Fruit fly (Drosophila melanogaster): ENCODE data around the gene Septin4.

Gene Septin4

DNA sequence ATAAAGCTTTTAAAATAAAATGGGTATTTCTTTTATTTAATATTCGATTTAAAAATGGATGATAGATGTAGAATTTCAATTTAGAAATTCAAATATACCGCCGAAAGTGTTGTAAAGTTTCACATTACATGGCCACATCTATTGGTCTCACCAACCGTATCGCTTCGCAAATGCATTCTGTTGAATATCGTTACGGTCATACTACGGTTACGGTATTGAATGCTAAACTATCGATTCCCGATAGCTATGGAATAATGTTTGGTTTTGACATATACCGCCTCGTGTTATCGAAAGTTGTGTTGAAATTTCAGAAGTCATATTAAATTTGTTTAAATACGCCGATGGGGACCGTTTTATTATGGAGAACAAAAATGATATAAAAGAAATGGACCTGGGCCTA, 43.9 kb downstream of the Septin4 start, which contains the start of the genes CG32573 and CG42512 (continued):
- peak; percentile 49 for TF ChIP-seq HmgZ (tag; optimal IDR thresholded peaks at IDR 0.05)
- peak; percentile 71 for TF ChIP-seq CG2116 (GFP tag; optimal IDR thresholded peaks at IDR 0.05)
- no peak for TF ChIP-seq kah (GFP tag; optimal IDR thresholded peaks at IDR 0.05)
- peak; percentile 65 for TF ChIP-seq Scr (GFP tag; IDR thresholded peaks at IDR 0.05; ENCODE audit: partially characterized antibody)
- TF ChIP-seq Hand (GFP tag; optimal IDR thresholded peaks at IDR 0.05), result no peak
- no peak for TF ChIP-seq Dip2 (GFP tag; IDR thresholded peaks at IDR 0.05)
- no peak for TF ChIP-seq abd-A (tag; optimal IDR thresholded peaks at IDR 0.05)
- peak; percentile 62; the same call in 2 of the 3 replicates for TF ChIP-seq Doc3 (GFP tag; IDR thresholded peaks at IDR 0.05; ENCODE audit: partially characterized antibody)
- TF ChIP-seq eyg (GFP tag; optimal IDR thresholded peaks at IDR 0.05), result no peak
- TF ChIP-seq mld (GFP tag; IDR thresholded peaks at IDR 0.05; ENCODE audit: partially characterized antibody), result peak; percentile 53; the same call in 1 of the 3 replicates
- peak; percentile 42 for TF ChIP-seq CG2129 (GFP tag; IDR thresholded peaks at IDR 0.05; ENCODE audit: partially characterized antibody)
- TF ChIP-seq tap (tag; optimal IDR thresholded peaks at IDR 0.05), result no peak
- peak; percentile 75 for TF ChIP-seq amos (GFP tag; IDR thresholded peaks at IDR 0.05; ENCODE audit: partially characterized antibody)
- TF ChIP-seq ase (GFP tag; IDR thresholded peaks at IDR 0.05), result no peak
- TF ChIP-seq pzg (GFP tag; optimal IDR thresholded peaks at IDR 0.05), result peak; percentile 92
- TF ChIP-seq Hmr (GFP tag; optimal IDR thresholded peaks at IDR 0.05), result peak; percentile 19

DNA sequence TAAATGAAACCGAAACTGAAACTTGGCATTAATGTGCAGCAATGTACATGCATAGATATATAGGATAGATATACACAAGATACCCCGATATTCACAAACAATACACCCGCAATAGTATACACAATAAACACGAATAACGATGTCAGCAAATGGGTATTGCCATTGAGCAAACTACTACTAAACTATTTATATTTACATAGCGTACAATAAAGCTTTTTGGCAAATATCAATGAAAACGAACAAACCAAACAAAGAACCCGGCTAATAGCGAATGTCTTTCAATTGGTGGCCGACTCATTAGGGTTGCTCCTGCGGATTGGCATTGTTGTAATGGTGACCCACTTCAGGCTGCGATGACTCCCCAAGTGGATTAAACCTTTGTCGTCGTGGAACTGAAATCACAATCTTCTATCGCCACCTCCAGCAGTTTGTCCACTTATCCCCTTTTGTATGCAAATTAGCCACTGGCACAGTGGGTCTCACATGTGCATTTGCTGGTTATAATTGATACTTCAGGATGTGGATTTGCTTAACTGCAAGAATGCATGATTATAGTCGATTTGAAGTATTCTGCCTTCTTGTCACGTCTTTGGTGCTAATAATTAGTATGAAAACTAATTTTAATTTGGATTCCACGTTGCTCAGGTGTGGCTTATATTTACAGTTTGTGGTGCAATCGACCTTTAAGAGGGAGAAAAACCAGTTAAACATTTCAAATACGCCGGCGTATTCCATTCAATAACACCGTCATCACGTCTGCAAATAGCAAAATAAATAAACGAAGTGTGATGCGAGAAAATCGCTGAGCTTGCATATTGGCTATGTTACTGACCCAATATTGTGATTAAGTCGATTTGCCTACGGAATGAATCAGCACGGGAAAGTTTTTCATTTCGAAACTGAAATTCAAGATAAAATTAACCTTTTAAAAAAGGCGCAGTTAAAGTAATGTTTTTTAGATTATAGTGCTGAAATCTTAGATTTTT, 44.6 kb downstream of the Septin4 start:
- 0 out of 2 replicates have a peak, but pooled peaks have one; percentile 12 for TF ChIP-seq CG31224 (GFP tag; IDR thresholded peaks at IDR 0.05)
- no peak for TF ChIP-seq twi (tag; optimal IDR thresholded peaks at IDR 0.05)
- peak; percentile 17 for TF ChIP-seq CG13296 (GFP tag; optimal IDR thresholded peaks at IDR 0.05)
- TF ChIP-seq seq (GFP tag; IDR thresholded peaks at IDR 0.05), result no peak
- no peak for TF ChIP-seq CG4730 (GFP tag; IDR thresholded peaks at IDR 0.05)
- no peak for TF ChIP-seq hbn (GFP tag; IDR thresholded peaks at IDR 0.05; ENCODE audit: partially characterized antibody)
- peak; percentile 41; the same call in 1 of the 2 replicates for TF ChIP-seq Ada2b (GFP tag; IDR thresholded peaks at IDR 0.05)
- TF ChIP-seq pho (GFP tag; optimal IDR thresholded peaks at IDR 0.05), result no peak
- TF ChIP-seq CG17385 (GFP tag; optimal IDR thresholded peaks at IDR 0.05), result peak; percentile 19
- TF ChIP-seq inv (GFP tag; IDR thresholded peaks at IDR 0.05; ENCODE audit: partially characterized antibody), result no peak
- TF ChIP-seq Oli (tag; optimal IDR thresholded peaks at IDR 0.05), result peak; percentile 29
- peak; percentile 22 for TF ChIP-seq CTCF (GFP tag; optimal IDR thresholded peaks at IDR 0.05)
- TF ChIP-seq CG32772 (GFP tag; IDR thresholded peaks at IDR 0.05), result peak; percentile 42; the same call in 1 of the 2 replicates
- peak; percentile 60 for TF ChIP-seq CG8281 (tag; optimal IDR thresholded peaks at IDR 0.05)
- TF ChIP-seq br (optimal IDR thresholded peaks at IDR 0.05), result no peak
- no peak for TF ChIP-seq CG17802 (tag; optimal IDR thresholded peaks at IDR 0.05)
- TF ChIP-seq CG5180 (GFP tag; optimal IDR thresholded peaks at IDR 0.05), result peak; percentile 2
- TF ChIP-seq sug (tag; optimal IDR thresholded peaks at IDR 0.05), result peak; percentile 25
- TF ChIP-seq B-H2 (GFP tag; optimal IDR thresholded peaks at IDR 0.05), result no peak
- TF ChIP-seq dysf (GFP tag; IDR thresholded peaks at IDR 0.05), result peak; percentile 80
- peak; percentile 92 for TF ChIP-seq so (GFP tag; IDR thresholded peaks at IDR 0.05)
- TF ChIP-seq lmd (GFP tag; IDR thresholded peaks at IDR 0.05), result 0 out of 2 replicates have a peak, but pooled peaks have one; percentile 23
- TF ChIP-seq gcm (GFP tag; optimal IDR thresholded peaks at IDR 0.05), result no peak
- TF ChIP-seq Fer3 (tag; optimal IDR thresholded peaks at IDR 0.05), result no peak
- TF ChIP-seq ssp (GFP tag; IDR thresholded peaks at IDR 0.05), result no peak
- peak; percentile 69 for TF ChIP-seq ap (GFP tag; IDR thresholded peaks at IDR 0.05)
- TF ChIP-seq CG13624 (GFP tag; optimal IDR thresholded peaks at IDR 0.05), result peak; percentile 49
- TF ChIP-seq phol (tag; optimal IDR thresholded peaks at IDR 0.05), result peak; percentile 5
- no peak for TF ChIP-seq CG43689 (GFP tag; IDR thresholded peaks at IDR 0.05)
- peak; percentile 79 for TF ChIP-seq NK7.1 (GFP tag; optimal IDR thresholded peaks at IDR 0.05)
- no peak for TF ChIP-seq CG6272 (GFP tag; IDR thresholded peaks at IDR 0.05)
- TF ChIP-seq CG12104 (GFP tag; optimal IDR thresholded peaks at IDR 0.05), result peak; percentile 6

Measured in whole organism, embryonic.